Worm (Caenorhabditis elegans): Measurements from ENCODE around the gene elo-2.

Gene elo-2

ce11 chrIV:17426970-17427369, 40.2 kb downstream of the elo-2 start:
- TF ChIP-seq nhr-12 (tag; optimal IDR thresholded peaks at IDR 0.05): no peak
- peak; percentile 33 for TF ChIP-seq sma-9 (GFP tag; optimal IDR thresholded peaks at IDR 0.05)
- no peak for TF ChIP-seq sma-9 (tag; optimal IDR thresholded peaks at IDR 0.05)
- peak; percentile 64 for TF ChIP-seq unc-55 (GFP tag; optimal IDR thresholded peaks at IDR 0.05)
- TF ChIP-seq crh-2 (tag; optimal IDR thresholded peaks at IDR 0.05): no peak
- no peak for TF ChIP-seq nhr-6 (tag; optimal IDR thresholded peaks at IDR 0.05)
- no peak for TF ChIP-seq gmeb-1 (tag; optimal IDR thresholded peaks at IDR 0.05)
- no peak for TF ChIP-seq nhr-23 (tag; optimal IDR thresholded peaks at IDR 0.05)
- no peak for TF ChIP-seq R02D3.7 (tag; optimal IDR thresholded peaks at IDR 0.05)
- no peak for TF ChIP-seq fos-1 (tag; optimal IDR thresholded peaks at IDR 0.05)
- TF ChIP-seq C34F6.9 (tag; optimal IDR thresholded peaks at IDR 0.05): peak; percentile 32
- peak; percentile 5 for TF ChIP-seq F13H6.1 (tag; optimal IDR thresholded peaks at IDR 0.05)

ce11 chrIV:17417723-17418122, 49.5 kb downstream of the elo-2 start, which contains the start of gene npr-26:
Gene npr-26, minus strand, starts transcription at chrIV:17417823.
- TF ChIP-seq peb-1 (tag; optimal IDR thresholded peaks at IDR 0.05) (no peak), mab-5 (tag; optimal IDR thresholded peaks at IDR 0.05) (no peak), Y55F3AM.14 (GFP tag; optimal IDR thresholded peaks at IDR 0.05) (no peak), nhr-10 (tag; optimal IDR thresholded peaks at IDR 0.05) (no peak), lin-39 (tag; optimal IDR thresholded peaks at IDR 0.05) (no peak), aly-2 (tag; optimal IDR thresholded peaks at IDR 0.05) (no peak), R02D3.7 (tag; optimal IDR thresholded peaks at IDR 0.05) (no peak)
